Fruit fly (Drosophila melanogaster) whole organism, wandering third instar larva: ENCODE results near the gene CG14933.
A peak's percentile ranks its signal among the peaks of the same experiment; 100 is the strongest.

Source experiments
- Abd-B ChIP-seq: fragments of >200 bp; optimal IDR thresholded peaks from 2 replicates; lab custom pipeline; 2017; ENCODE audit warnings: missing biosample characterization, missing genetic modification characterization
- CG32264 ChIP-seq: fragments of 200-800 bp; sonication (Bioruptor generic); optimal IDR thresholded peaks from 2 replicates; lab custom pipeline; 2016; ENCODE audit warnings: missing biosample characterization, missing genetic modification characterization
- CG9705 ChIP-seq: fragments of 200-800 bp; sonication (Bioruptor generic); optimal IDR thresholded peaks from 2 replicates; lab custom pipeline; 2018; ENCODE audit warnings: missing biosample characterization, mild to moderate bottlenecking, missing genetic modification characterization
- CrebA ChIP-seq: fragments of 200-800 bp; sonication (Bioruptor generic); optimal IDR thresholded peaks from 2 replicates; lab custom pipeline; 2016; ENCODE audit warnings: missing biosample characterization, mild to moderate bottlenecking, missing genetic modification characterization, borderline replicate concordance
- Dfd ChIP-seq: fragments of >200 bp; optimal IDR thresholded peaks from 2 replicates; lab custom pipeline; 2017; ENCODE audit warnings: missing biosample characterization, missing genetic modification characterization
- Dif ChIP-seq: fragments of 200-275, 200-300 bp; sonication (Bioruptor generic); optimal IDR thresholded peaks from 2 replicates; lab custom pipeline; 2018; ENCODE audit warnings: missing biosample characterization, missing genetic modification characterization; ENCODE audit not compliant: partially characterized antibody
- GATAd ChIP-seq: sonication (Bioruptor generic); optimal IDR thresholded peaks from 2 replicates; lab custom pipeline; 2016; ENCODE audit warnings: missing biosample characterization, missing genetic modification characterization
- HLH106 ChIP-seq: fragments of 200-800 bp; optimal IDR thresholded peaks from 3 replicates; lab custom pipeline; 2019; ENCODE audit warnings: missing biosample characterization, mild to moderate bottlenecking, missing genetic modification characterization, moderate library complexity
- Hnf4 ChIP-seq: fragments of 200-800 bp; sonication (Bioruptor generic); optimal IDR thresholded peaks from 2 replicates; lab custom pipeline; 2016; ENCODE audit warnings: missing biosample characterization, mild to moderate bottlenecking, missing genetic modification characterization
- Hr78 ChIP-seq: fragments of >200 bp; optimal IDR thresholded peaks from 2 replicates; lab custom pipeline; 2017; ENCODE audit warnings: missing biosample characterization, missing genetic modification characterization
- Hr83 ChIP-seq: fragments of 200-300 bp; sonication (Bioruptor generic); optimal IDR thresholded peaks from 2 replicates; lab custom pipeline; 2016; ENCODE audit warnings: missing biosample characterization, mild to moderate bottlenecking, missing genetic modification characterization, moderate library complexity; ENCODE audit not compliant: poor library complexity, severe bottlenecking
- Jra ChIP-seq: sonication (Bioruptor generic); optimal IDR thresholded peaks from 2 replicates; lab custom pipeline; 2016; ENCODE audit warnings: missing biosample characterization, missing genetic modification characterization
- Mio ChIP-seq: sonication (Bioruptor generic); optimal IDR thresholded peaks from 2 replicates; lab custom pipeline; 2016; ENCODE audit warnings: missing biosample characterization, missing genetic modification characterization
- Myc ChIP-seq: fragments of >200 bp; optimal IDR thresholded peaks from 2 replicates; lab custom pipeline; 2017
- N ChIP-seq: fragments of >200 bp; optimal IDR thresholded peaks from 2 replicates; lab custom pipeline; 2018; ENCODE audit warnings: missing biosample characterization, missing external identifiers, missing genetic modification characterization
- OdsH ChIP-seq: fragments of 200-800 bp; sonication (Bioruptor generic); optimal IDR thresholded peaks from 2 replicates; lab custom pipeline; 2016; ENCODE audit warnings: missing biosample characterization, mild to moderate bottlenecking, missing genetic modification characterization
- Rel ChIP-seq, 2 experiments: fragments of 200-800 bp; sonication (Bioruptor generic) in 1 of 2; optimal IDR thresholded peaks; 2 replicates in 1 of 2; 3 replicates in 1 of 2; lab custom pipeline; 2016 to 2019; ENCODE audit warnings: mild to moderate bottlenecking in 2 of 2, missing biosample characterization in 2 of 2, missing genetic modification characterization in 2 of 2, moderate library complexity in 1 of 2
- Sp1 ChIP-seq: fragments of 200-800 bp; sonication (Bioruptor generic); optimal IDR thresholded peaks from 3 replicates; lab custom pipeline; 2019; ENCODE audit warnings: missing biosample characterization, mild to moderate bottlenecking, missing genetic modification characterization, moderate library complexity
- Vsx2 ChIP-seq: fragments of 200-300, 225-300 bp; sonication (Bioruptor generic); optimal IDR thresholded peaks from 2 replicates; lab custom pipeline; 2018; ENCODE audit warnings: missing biosample characterization, missing genetic modification characterization; ENCODE audit not compliant: partially characterized antibody
- br ChIP-seq: fragments of 200-800 bp; sonication (Bioruptor generic); optimal IDR thresholded peaks from 2 replicates; lab custom pipeline; 2016; ENCODE audit warnings: missing biosample characterization, missing genetic modification characterization
- brk ChIP-seq: fragments of 200-800 bp; sonication (Bioruptor generic); optimal IDR thresholded peaks from 2 replicates; lab custom pipeline; 2016; ENCODE audit warnings: missing biosample characterization, mild to moderate bottlenecking, missing genetic modification characterization
- dl ChIP-seq, 2 experiments: fragments of 175-275, 200-275 bp in 1 of 2; fragments of 200-275 bp in 1 of 2; sonication (Bioruptor generic); optimal IDR thresholded peaks; lab custom pipeline; 2018; ENCODE audit warnings: mild to moderate bottlenecking in 2 of 2, missing biosample characterization in 2 of 2, missing genetic modification characterization in 2 of 2, moderate library complexity in 2 of 2; ENCODE audit not compliant: partially characterized antibody in 2 of 2, insufficient read depth in 1 of 2
- dmrt93B ChIP-seq: fragments of 200-800 bp; sonication (Bioruptor generic); optimal IDR thresholded peaks from 2 replicates; lab custom pipeline; 2018; ENCODE audit warnings: missing biosample characterization, mild to moderate bottlenecking, missing genetic modification characterization
- dsf ChIP-seq: sonication (Bioruptor generic); optimal IDR thresholded peaks from 2 replicates; lab custom pipeline; 2016; ENCODE audit warnings: missing biosample characterization, missing genetic modification characterization, borderline replicate concordance
- ey ChIP-seq: fragments of 200-800 bp; sonication (Bioruptor generic); optimal IDR thresholded peaks from 2 replicates; lab custom pipeline; 2016; ENCODE audit warnings: missing biosample characterization, missing genetic modification characterization
- foxo ChIP-seq, 2 experiments: fragments of 200-800 bp; sonication (Bioruptor generic); optimal IDR thresholded peaks; 2 replicates in 1 of 2; 3 replicates in 1 of 2; lab custom pipeline; 2016 to 2017; ENCODE audit warnings: missing biosample characterization in 2 of 2, missing genetic modification characterization in 2 of 2
- fru ChIP-seq: fragments of 200-800 bp; sonication (Bioruptor generic); optimal IDR thresholded peaks from 3 replicates; lab custom pipeline; 2016; ENCODE audit warnings: missing biosample characterization, mild to moderate bottlenecking, missing genetic modification characterization
- h ChIP-seq: fragments of 200-800 bp; sonication (Bioruptor generic); optimal IDR thresholded peaks from 3 replicates; lab custom pipeline; 2016; ENCODE audit warnings: missing biosample characterization, mild to moderate bottlenecking, missing genetic modification characterization
- jim ChIP-seq: fragments of 175-275, 200-325 bp; sonication (Bioruptor generic); optimal IDR thresholded peaks from 2 replicates; lab custom pipeline; 2016; ENCODE audit warnings: missing biosample characterization, mild to moderate bottlenecking, missing genetic modification characterization
- lola ChIP-seq: fragments of >200 bp; optimal IDR thresholded peaks from 2 replicates; lab custom pipeline; 2017; ENCODE audit warnings: missing biosample characterization, missing genetic modification characterization
- pan ChIP-seq: fragments of >200 bp; optimal IDR thresholded peaks from 2 replicates; lab custom pipeline; 2017
- psq ChIP-seq: fragments of 200-800 bp; sonication (Bioruptor generic); optimal IDR thresholded peaks from 3 replicates; lab custom pipeline; 2017; ENCODE audit warnings: missing biosample characterization, mild to moderate bottlenecking, missing genetic modification characterization, moderate library complexity
- rgr ChIP-seq: fragments of 200-800 bp; sonication (Bioruptor generic); optimal IDR thresholded peaks from 3 replicates; lab custom pipeline; 2016; ENCODE audit warnings: missing biosample characterization, mild to moderate bottlenecking, missing genetic modification characterization
- sage ChIP-seq: fragments of 200-800 bp; sonication (Bioruptor generic); optimal IDR thresholded peaks from 2 replicates; lab custom pipeline; 2016; ENCODE audit warnings: missing biosample characterization, mild to moderate bottlenecking, missing genetic modification characterization
- sv ChIP-seq: fragments of 200-800 bp; sonication (Bioruptor generic); optimal IDR thresholded peaks from 3 replicates; lab custom pipeline; 2016; ENCODE audit warnings: missing biosample characterization, missing genetic modification characterization
- tai ChIP-seq: sonication (Bioruptor generic); optimal IDR thresholded peaks from 2 replicates; lab custom pipeline; 2016; ENCODE audit warnings: missing biosample characterization, missing genetic modification characterization
- usp ChIP-seq: fragments of >200 bp; optimal IDR thresholded peaks from 2 replicates; lab custom pipeline; 2017; ENCODE audit warnings: missing biosample characterization, missing genetic modification characterization
- woc ChIP-seq: sonication (Bioruptor generic); optimal IDR thresholded peaks from 2 replicates; lab custom pipeline; 2016; ENCODE audit warnings: missing biosample characterization, mild to moderate bottlenecking, missing genetic modification characterization

CG14933 gene

dm6 chr2L:11807697-11808226, 34.9 kb upstream of the CG14933 start (continued):
- TF ChIP-seq lola (GFP tag; lab: Kevin White, UChicago): no peak

DNA sequence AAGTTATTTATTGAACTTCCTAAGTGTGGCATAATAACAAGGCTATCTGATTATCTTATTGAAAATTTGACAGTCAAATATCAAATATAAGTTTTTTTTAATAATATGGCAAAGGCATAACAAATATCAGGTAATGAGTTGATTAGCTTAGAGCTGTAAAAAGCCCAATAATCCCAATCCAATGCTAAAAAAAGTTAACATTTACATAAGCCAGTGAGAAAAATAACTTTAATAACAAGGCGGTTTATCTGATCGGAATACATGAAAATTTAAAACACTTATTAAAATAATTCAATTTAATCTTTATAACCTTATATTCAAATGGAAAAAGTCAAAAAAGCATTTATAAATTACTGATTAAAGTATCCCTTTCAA, 34.3 kb upstream of the CG14933 start:
- TF ChIP-seq usp (GFP tag; lab: Kevin White, UChicago) (no peak), foxo (GFP tag; optimal IDR thresholded peaks at IDR 0.05; lab: Kevin White, UChicago) (no peak), Myc (peak; percentile 100), sv (GFP tag; lab: Kevin White, UChicago) (no peak)

- TF ChIP-seq br: peak; percentile 3
- no peak for TF ChIP-seq dmrt93B (GFP tag; lab: Kevin White, UChicago)
- peak; percentile 0 for TF ChIP-seq dsf
- no peak for TF ChIP-seq foxo (GFP tag; optimal IDR thresholded peaks at IDR 0.05; lab: Kevin White, UChicago)
- TF ChIP-seq GATAd: no peak
- TF ChIP-seq fru (GFP tag; lab: Kevin White, UChicago): no peak
- TF ChIP-seq h (GFP tag; lab: Kevin White, UChicago): peak; percentile 29
- peak; percentile 85 for TF ChIP-seq Myc
- TF ChIP-seq Hr78: no peak
- peak; percentile 38 for TF ChIP-seq Hr83 (GFP tag; lab: Kevin White, UChicago)
- no peak for TF ChIP-seq Sp1 (GFP tag; lab: Kevin White, UChicago)
- peak; percentile 8 for TF ChIP-seq HLH106 (tag; lab: Kevin White, UChicago)
- peak; percentile 76 for TF ChIP-seq woc
- peak; percentile 79 for TF ChIP-seq Dif (GFP tag; lab: Kevin White, UChicago)
- TF ChIP-seq rgr (GFP tag; lab: Kevin White, UChicago): no peak
- TF ChIP-seq Mio (GFP tag; lab: Kevin White, UChicago): no peak
- TF ChIP-seq dl (GFP tag; optimal IDR thresholded peaks at IDR 0.05; lab: Kevin White, UChicago; ENCODE audit: insufficient read depth in 1 of 2, partially characterized antibody in 2 of 2): peak; percentile 74 to 81
- peak; percentile 84 for TF ChIP-seq jim (GFP tag; lab: Kevin White, UChicago)
- TF ChIP-seq ey: no peak
- TF ChIP-seq Dfd: no peak
- TF ChIP-seq Vsx2 (GFP tag; lab: Kevin White, UChicago): peak; percentile 58
- no peak for TF ChIP-seq sage (GFP tag; lab: Kevin White, UChicago)
- no peak for TF ChIP-seq CG32264 (GFP tag; lab: Kevin White, UChicago)
- TF ChIP-seq Jra: no peak
- no peak for TF ChIP-seq Abd-B (GFP tag; lab: Kevin White, UChicago)
- TF ChIP-seq sv (GFP tag; lab: Kevin White, UChicago): no peak
- TF ChIP-seq brk (GFP tag; lab: Kevin White, UChicago): no peak
- TF ChIP-seq CG9705 (GFP tag; lab: Kevin White, UChicago): peak; percentile 19
- peak; percentile 33 for TF ChIP-seq Hnf4 (GFP tag; lab: Kevin White, UChicago)
- no peak for TF ChIP-seq OdsH
- no peak for TF ChIP-seq Rel (GFP tag; optimal IDR thresholded peaks at IDR 0.05; lab: Kevin White, UChicago)
- peak; percentile 95 for TF ChIP-seq Rel (tag; optimal IDR thresholded peaks at IDR 0.05; lab: Kevin White, UChicago)
- no peak for TF ChIP-seq usp (GFP tag; lab: Kevin White, UChicago)
- no peak for TF ChIP-seq N
- no peak for TF ChIP-seq lola (GFP tag; lab: Kevin White, UChicago)
- peak; percentile 78 for TF ChIP-seq psq (GFP tag; lab: Kevin White, UChicago)
- no peak for TF ChIP-seq pan (lab: Kevin White, UChicago)
- no peak for TF ChIP-seq tai (GFP tag; lab: Kevin White, UChicago)
- no peak for TF ChIP-seq CrebA
- TF ChIP-seq, all 38 proteins: peak for 15
Measured at dm6 chr2L:11808702-11809583, 33.7 kb upstream of the CG14933 start, which contains the start of gene crol. crol (minus strand) TSS chr2L:11809438.
